Fruit fly (Drosophila melanogaster): ENCODE data around the gene out.

out gene

dm6 chrX:19316583-19316982 is 5.3 kb downstream of the out start (continued):
- TF ChIP-seq gcm (GFP tag; optimal IDR thresholded peaks at IDR 0.05) (no peak), stc (GFP tag; IDR thresholded peaks at IDR 0.05) (no peak), ap (GFP tag; IDR thresholded peaks at IDR 0.05) (no peak), pan (optimal IDR thresholded peaks at IDR 0.05) (no peak), pan (GFP tag; optimal IDR thresholded peaks at IDR 0.05 in 1 of 2, IDR thresholded peaks at IDR 0.05 in 1 of 2) (no peak), sr (GFP tag; IDR thresholded peaks at IDR 0.05) (no peak)

- TF ChIP-seq CG17612 (GFP tag; IDR thresholded peaks at IDR 0.05) (peak; percentile 96), CG11398 (GFP tag; optimal IDR thresholded peaks at IDR 0.05) (no peak), CG14441 (GFP tag; IDR thresholded peaks at IDR 0.05) (no peak), twi (tag; optimal IDR thresholded peaks at IDR 0.05) (no peak), chinmo (GFP tag; IDR thresholded peaks at IDR 0.05; ENCODE audit: partially characterized antibody) (0 out of 4 replicates have a peak, but pooled peaks have one; percentile 47), Dll (GFP tag; IDR thresholded peaks at IDR 0.05; ENCODE audit: partially characterized antibody) (peak; percentile 48; the same call in 1 of the 4 replicates), luna (GFP tag; optimal IDR thresholded peaks at IDR 0.05) (no peak), Doc3 (GFP tag; IDR thresholded peaks at IDR 0.05; ENCODE audit: partially characterized antibody) (peak; percentile 25; the same call in 1 of the 3 replicates), onecut (GFP tag; IDR thresholded peaks at IDR 0.05) (peak; percentile 62), sd (tag; optimal IDR thresholded peaks at IDR 0.05) (peak; percentile 71), crol (GFP tag; IDR thresholded peaks at IDR 0.05) (0 out of 2 replicates have a peak, but pooled peaks have one; percentile 9), usp (GFP tag; optimal IDR thresholded peaks at IDR 0.05) (no peak), CG4360 (GFP tag; IDR thresholded peaks at IDR 0.05) (no peak), Trl (optimal IDR thresholded peaks at IDR 0.05) (peak; percentile 24 to 28), Trl (GFP tag; optimal IDR thresholded peaks at IDR 0.05) (no peak), HmgZ (tag; optimal IDR thresholded peaks at IDR 0.05) (peak; percentile 1), CG16779 (GFP tag; IDR thresholded peaks at IDR 0.05) (no peak), sqz (GFP tag; optimal IDR thresholded peaks at IDR 0.05) (peak; percentile 6), CG34224 (GFP tag; IDR thresholded peaks at IDR 0.05; ENCODE audit: partially characterized antibody) (peak; percentile 46; the same call in 2 of the 3 replicates), CG12769 (tag; optimal IDR thresholded peaks at IDR 0.05) (peak; percentile 27), ttk (GFP tag; IDR thresholded peaks at IDR 0.05) (no peak), bbx (GFP tag; IDR thresholded peaks at IDR 0.05; ENCODE audit: partially characterized antibody) (no peak), CG15601 (tag; optimal IDR thresholded peaks at IDR 0.05) (no peak), Deaf1 (tag; optimal IDR thresholded peaks at IDR 0.05) (peak; percentile 62), CG13775 (GFP tag; optimal IDR thresholded peaks at IDR 0.05) (no peak), shn (GFP tag; optimal IDR thresholded peaks at IDR 0.05) (no peak), CG5180 (GFP tag; optimal IDR thresholded peaks at IDR 0.05) (peak; percentile 35), grn (GFP tag; optimal IDR thresholded peaks at IDR 0.05) (peak; percentile 58), tna (GFP tag; IDR thresholded peaks at IDR 0.05; ENCODE audit: partially characterized antibody) (no peak), corto (GFP tag; optimal IDR thresholded peaks at IDR 0.05) (peak; percentile 40), CG6791 (GFP tag; IDR thresholded peaks at IDR 0.05; ENCODE audit: partially characterized antibody) (0 out of 3 replicates have a peak, but pooled peaks have one; percentile 41), CG8290 (GFP tag; optimal IDR thresholded peaks at IDR 0.05) (peak; percentile 87), CG8290 (tag; optimal IDR thresholded peaks at IDR 0.05) (peak; percentile 69 to 85), CG15514 (GFP tag; optimal IDR thresholded peaks at IDR 0.05) (no peak), TFAM (GFP tag; optimal IDR thresholded peaks at IDR 0.05) (no peak), mirr (GFP tag; optimal IDR thresholded peaks at IDR 0.05) (peak; percentile 35), Med (GFP tag) (peak; percentile 67), ato (GFP tag; IDR thresholded peaks at IDR 0.05; ENCODE audit: partially characterized antibody) (no peak), BEAF-32 (GFP tag; optimal IDR thresholded peaks at IDR 0.05) (peak; percentile 41), exex (tag; optimal IDR thresholded peaks at IDR 0.05) (peak; percentile 56), aop (GFP tag; IDR thresholded peaks at IDR 0.05) (no peak)
Measured at dm6 chrX:19315421-19316260, 6.3 kb downstream of the out start.

All from whole organism, embryonic.